Worm (Caenorhabditis elegans) whole organism, L3 larva: ENCODE data around the gene ZK666.12.

Source experiments
- R02D3.7 ChIP-seq: fragments of 150-350 bp; optimal IDR thresholded peaks from 2 replicates; lab custom pipeline; 2014; ENCODE audit warnings: missing biosample characterization, missing genetic modification characterization
- aly-2 ChIP-seq: fragments of 150-350 bp; optimal IDR thresholded peaks from 2 replicates; lab custom pipeline; 2014; ENCODE audit warnings: missing biosample characterization, missing genetic modification characterization
- ceh-28 ChIP-seq: fragments of 150-350 bp; optimal IDR thresholded peaks from 2 replicates; lab custom pipeline; 2014; ENCODE audit warnings: missing biosample characterization, missing genetic modification reagents, missing genetic modification characterization
- ceh-82 ChIP-seq: fragments of 150-350 bp; optimal IDR thresholded peaks from 2 replicates; lab custom pipeline; 2014; ENCODE audit warnings: missing biosample characterization, missing genetic modification characterization
- ceh-9 ChIP-seq: sonication (generic microtip); optimal IDR thresholded peaks from 2 replicates; lab custom pipeline; 2018; ENCODE audit warnings: missing biosample characterization, missing genetic modification characterization
- daf-12 ChIP-seq: fragments of 150-350 bp; optimal IDR thresholded peaks from 2 replicates; lab custom pipeline; 2014; ENCODE audit warnings: missing biosample characterization, missing genetic modification reagents, missing genetic modification characterization
- egl-5 ChIP-seq: fragments of 150-350 bp; optimal IDR thresholded peaks from 2 replicates; lab custom pipeline; 2017; ENCODE audit warnings: missing biosample characterization, missing genetic modification reagents, missing genetic modification characterization, inconsistent platforms
- elt-1 ChIP-seq: fragments of 150-350 bp; optimal IDR thresholded peaks from 2 replicates; lab custom pipeline; 2014; ENCODE audit warnings: missing biosample characterization, missing genetic modification characterization
- eor-1 ChIP-seq, 2 experiments: fragments of 150-350 bp; optimal IDR thresholded peaks; 2 replicates each; lab custom pipeline; 2014 to 2018; ENCODE audit warnings: missing biosample characterization in 2 of 2, missing genetic modification characterization in 2 of 2
- fkh-10 ChIP-seq: sonication (generic microtip); optimal IDR thresholded peaks from 2 replicates; lab custom pipeline; 2017; ENCODE audit warnings: missing biosample characterization, missing genetic modification reagents, missing genetic modification characterization
- fos-1 ChIP-seq: fragments of 150-350 bp; optimal IDR thresholded peaks from 2 replicates; lab custom pipeline; 2014; ENCODE audit warnings: missing biosample characterization, missing genetic modification characterization
- jun-1 ChIP-seq: fragments of 150-350 bp; optimal IDR thresholded peaks from 2 replicates; lab custom pipeline; 2014; ENCODE audit warnings: missing biosample characterization, missing genetic modification reagents, missing genetic modification characterization
- mdl-1 ChIP-seq: fragments of 150-350 bp; optimal IDR thresholded peaks from 2 replicates; lab custom pipeline; 2014; ENCODE audit warnings: missing biosample characterization, missing genetic modification characterization
- nfya-1 ChIP-seq: sonication (generic microtip); optimal IDR thresholded peaks from 2 replicates; lab custom pipeline; 2017; ENCODE audit warnings: missing genetic modification characterization, mild to moderate bottlenecking, missing compliant biosample characterization, antibody characterized with exemption, moderate library complexity; ENCODE audit not compliant: insufficient read depth
- nhr-11 ChIP-seq: fragments of 150-350 bp; optimal IDR thresholded peaks from 2 replicates; lab custom pipeline; 2014; ENCODE audit warnings: missing biosample characterization, missing genetic modification characterization
- nhr-12 ChIP-seq: fragments of 150-350 bp; optimal IDR thresholded peaks from 2 replicates; lab custom pipeline; 2014; ENCODE audit warnings: missing biosample characterization, missing genetic modification characterization
- nhr-23 ChIP-seq: fragments of 150-350 bp; optimal IDR thresholded peaks from 2 replicates; lab custom pipeline; 2014; ENCODE audit warnings: missing biosample characterization, missing genetic modification reagents, missing genetic modification characterization
- nhr-237 ChIP-seq: fragments of 150-350 bp; optimal IDR thresholded peaks from 2 replicates; lab custom pipeline; 2014; ENCODE audit warnings: missing biosample characterization, missing genetic modification characterization
- nhr-28 ChIP-seq: fragments of 150-350 bp; optimal IDR thresholded peaks from 2 replicates; lab custom pipeline; 2014; ENCODE audit warnings: missing biosample characterization, missing genetic modification characterization
- nhr-43 ChIP-seq: sonication (generic microtip); optimal IDR thresholded peaks from 2 replicates; lab custom pipeline; 2016; ENCODE audit warnings: mild to moderate bottlenecking, missing genetic modification characterization, missing compliant biosample characterization; ENCODE audit not compliant: poor library complexity, severe bottlenecking
- nhr-67 ChIP-seq: fragments of 150-350 bp; optimal IDR thresholded peaks from 2 replicates; lab custom pipeline; 2014; ENCODE audit warnings: missing biosample characterization, missing genetic modification characterization
- nhr-77 ChIP-seq: fragments of 150-350 bp; optimal IDR thresholded peaks from 2 replicates; lab custom pipeline; 2014; ENCODE audit warnings: missing biosample characterization, missing genetic modification characterization
- pqm-1 ChIP-seq: fragments of 150-350 bp; optimal IDR thresholded peaks from 2 replicates; lab custom pipeline; 2017; ENCODE audit warnings: missing biosample characterization, missing genetic modification characterization, inconsistent platforms
- sea-2 ChIP-seq: fragments of 150-350 bp; sonication (generic microtip); optimal IDR thresholded peaks from 4 replicates; lab custom pipeline; 2014; ENCODE audit warnings: missing biosample characterization, missing genetic modification reagents, missing genetic modification characterization
- skn-1 ChIP-seq: fragments of 150-350 bp; optimal IDR thresholded peaks from 2 replicates; lab custom pipeline; 2014; ENCODE audit warnings: missing biosample characterization, missing genetic modification characterization
- snpc-4 ChIP-seq: fragments of 150-350 bp; optimal IDR thresholded peaks from 2 replicates; lab custom pipeline; 2014; ENCODE audit warnings: missing biosample characterization, missing genetic modification characterization
- tbx-2 ChIP-seq: sonication (generic microtip); optimal IDR thresholded peaks from 2 replicates; lab custom pipeline; 2016; ENCODE audit warnings: mild to moderate bottlenecking, missing genetic modification characterization, missing compliant biosample characterization
- unc-39 ChIP-seq: sonication (generic microtip); optimal IDR thresholded peaks from 4 replicates; lab custom pipeline; 2017; ENCODE audit warnings: missing biosample characterization, missing genetic modification characterization
- unc-62 ChIP-seq: fragments of 150-350 bp; sonication (generic microtip); optimal IDR thresholded peaks from 4 replicates; lab custom pipeline; 2014; ENCODE audit warnings: missing biosample characterization, missing genetic modification reagents, missing genetic modification characterization
- zag-1 ChIP-seq: fragments of 150-350 bp; optimal IDR thresholded peaks from 2 replicates; lab custom pipeline; 2014; ENCODE audit warnings: missing biosample characterization, missing genetic modification characterization
- ztf-4 ChIP-seq: fragments of 150-350 bp; optimal IDR thresholded peaks from 2 replicates; lab custom pipeline; 2014; ENCODE audit warnings: missing biosample characterization, missing genetic modification characterization

The ZK666.12 gene

ce11 chrII:10515422-10515821 lies 19.4 kb downstream of the ZK666.12 start:
- TF ChIP-seq ceh-28 (tag; lab: Kevin White, UChicago), result peak; percentile 2
- no peak for TF ChIP-seq nfya-1 (tag; lab: Kevin White, UChicago)
- no peak for TF ChIP-seq nhr-11
- TF ChIP-seq pqm-1, result no peak
- TF ChIP-seq nhr-23, result peak; percentile 54
- TF ChIP-seq R02D3.7 (tag; lab: Kevin White, UChicago), result no peak

DNA sequence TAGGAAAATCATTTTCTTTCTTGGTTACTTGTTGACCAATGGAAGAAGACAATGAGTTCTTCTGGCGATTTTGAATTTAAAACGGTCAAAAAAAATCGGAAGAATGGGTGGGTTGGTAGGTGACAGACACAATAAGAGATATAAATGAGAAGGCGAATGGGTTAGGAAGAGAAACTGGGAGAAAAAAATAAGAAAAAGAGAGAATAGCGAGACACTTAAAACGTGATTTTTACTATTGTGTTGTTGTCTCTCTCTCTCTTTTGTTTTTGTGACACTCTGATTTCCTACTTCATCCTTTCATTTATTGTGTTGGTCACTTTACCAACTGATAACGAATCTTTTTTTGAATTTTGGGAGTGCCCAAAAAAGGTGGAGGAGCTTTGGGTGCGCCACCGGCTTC lies 20.4 kb downstream of the ZK666.12 start:
- no peak for TF ChIP-seq mdl-1 (tag; lab: Kevin White, UChicago)
- TF ChIP-seq snpc-4, result no peak
- peak; percentile 40 for TF ChIP-seq nhr-23
- TF ChIP-seq nhr-12, result no peak
- no peak for TF ChIP-seq nhr-67 (tag; lab: Kevin White, UChicago)

- TF ChIP-seq fkh-10 (GFP tag; lab: Kevin White, UChicago) (no peak), skn-1 (tag; lab: Kevin White, UChicago) (no peak), ceh-82 (no peak), egl-5 (tag; lab: Kevin White, UChicago) (no peak)
Observed at ce11 chrII:10519017-10519416, 23.0 kb downstream of the ZK666.12 start, which contains the start of gene F59B10.4. Gene F59B10.4 (minus strand): TSS chrII:10519117.

ce11 chrII:10519863-10520262 lies 23.9 kb downstream of the ZK666.12 start:
- TF ChIP-seq nhr-67 (tag; lab: Kevin White, UChicago) (no peak), elt-1 (tag; lab: Kevin White, UChicago) (no peak), mdl-1 (tag; lab: Kevin White, UChicago) (no peak)

DNA sequence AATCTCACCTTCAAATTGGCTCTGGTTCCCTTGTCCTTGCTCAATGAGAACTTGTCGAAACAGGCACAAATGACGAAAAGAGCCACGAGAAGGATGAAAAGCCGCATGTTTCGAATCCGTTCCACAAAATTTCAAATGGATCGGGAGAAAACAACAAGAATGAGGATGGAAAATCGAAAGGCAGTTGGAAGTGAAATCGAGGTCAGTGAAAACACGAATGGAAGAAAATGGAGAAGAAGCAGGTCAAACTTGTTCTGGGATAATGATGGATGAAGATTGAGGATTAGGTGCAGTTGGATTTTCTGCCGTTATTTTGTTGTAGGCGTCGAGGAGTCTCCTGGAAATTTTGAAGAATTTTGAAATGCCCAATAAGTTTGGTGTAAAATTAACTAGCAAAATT lies 27.0 kb downstream of the ZK666.12 start:
- TF ChIP-seq nhr-23 (peak; percentile 55), fos-1 (no peak)

ce11 chrII:10523583-10523982 lies 27.6 kb downstream of the ZK666.12 start, which contains the start of gene F59B10.5:
Gene F59B10.5 (minus strand): TSS chrII:10523683.
- TF ChIP-seq nhr-28 (no peak), ceh-9 (no peak), nhr-43 (tag; lab: Kevin White, UChicago) (no peak), unc-62 (no peak)

DNA sequence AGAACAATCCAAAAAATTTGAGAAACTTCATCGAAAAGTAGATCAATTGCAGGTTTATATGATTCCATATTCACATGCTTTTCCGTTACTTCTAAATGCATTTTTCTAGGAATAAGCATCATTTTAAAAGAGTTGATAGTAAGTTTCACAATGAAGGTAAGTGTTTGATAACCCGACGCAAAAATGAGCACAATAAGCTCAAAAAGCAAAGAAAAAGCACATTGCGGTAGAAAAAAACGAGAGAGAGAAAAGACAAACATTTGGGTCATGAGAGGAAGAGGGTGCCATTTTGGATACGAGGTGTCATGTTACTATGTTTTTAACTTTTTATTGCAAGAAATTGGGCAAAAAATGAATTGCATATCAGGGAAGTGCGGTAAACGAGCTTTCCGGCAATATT lies 28.4 kb downstream of the ZK666.12 start, which contains the start of gene F59B10.6:
Gene F59B10.6, minus strand, starts transcription at position 101 of the 400 bp plus-strand sequence.
- TF ChIP-seq tbx-2 (tag; lab: Kevin White, UChicago) (no peak), jun-1 (tag; lab: Kevin White, UChicago) (no peak), nhr-77 (tag; lab: Kevin White, UChicago) (no peak), ceh-82 (no peak), nhr-237 (tag; lab: Kevin White, UChicago) (no peak), ztf-4 (tag; lab: Kevin White, UChicago) (no peak), sea-2 (GFP tag; lab: Kevin White, UChicago) (no peak), aly-2 (tag; lab: Kevin White, UChicago) (no peak), zag-1 (tag; lab: Kevin White, UChicago) (no peak), eor-1 (tag; optimal IDR thresholded peaks at IDR 0.05; lab: Kevin White, UChicago) (no peak), skn-1 (tag; lab: Kevin White, UChicago) (no peak), fkh-10 (GFP tag; lab: Kevin White, UChicago) (no peak), egl-5 (tag; lab: Kevin White, UChicago) (no peak), daf-12 (tag; lab: Kevin White, UChicago) (no peak), nhr-12 (no peak), unc-39 (tag; lab: Kevin White, UChicago) (no peak), elt-1 (tag; lab: Kevin White, UChicago) (no peak), unc-62 (no peak)
- TF ChIP-seq, all 47 proteins: peak for 0
